Fruit fly (Drosophila melanogaster) whole organism, embryonic: ENCODE measurements around the gene CG32719.

Experiments used
- Abd-B ChIP-seq: fragments of 200-800 bp; sonication (Bioruptor generic); optimal IDR thresholded peaks from 2 replicates; lab custom pipeline; 2018; ENCODE audit warnings: missing biosample characterization, mild to moderate bottlenecking, missing genetic modification characterization, moderate library complexity
- CG10321 ChIP-seq: fragments of 200-800 bp; sonication (Bioruptor generic); IDR thresholded peaks from 2 replicates; pipeline ENCODE4 v1.3.6; 2022; ENCODE audit warnings: missing biosample characterization, missing genetic modification characterization
- CG11093 ChIP-seq: fragments of 200-800 bp; sonication (Bioruptor generic); IDR thresholded peaks from 3 replicates; pipeline ENCODE4 v1.3.6; 2022; ENCODE audit warnings: missing biosample characterization, missing genetic modification characterization
- CG11398 ChIP-seq: fragments of 200-800 bp; sonication (Bioruptor generic); optimal IDR thresholded peaks from 2 replicates; lab custom pipeline; 2016; ENCODE audit warnings: missing biosample characterization, missing genetic modification characterization
- CG12104 ChIP-seq: fragments of 200-800 bp; sonication (Bioruptor generic); optimal IDR thresholded peaks from 3 replicates; lab custom pipeline; 2016; ENCODE audit warnings: missing biosample characterization, missing genetic modification characterization
- CG13424 ChIP-seq: fragments of 200-800 bp; sonication (Bioruptor generic); optimal IDR thresholded peaks from 2 replicates; lab custom pipeline; 2019; ENCODE audit warnings: missing biosample characterization, mild to moderate bottlenecking, missing genetic modification characterization, moderate library complexity
- CG13894 ChIP-seq: fragments of 200-800 bp; sonication (Bioruptor generic); optimal IDR thresholded peaks from 3 replicates; lab custom pipeline; 2018; ENCODE audit warnings: missing biosample characterization, mild to moderate bottlenecking, missing genetic modification characterization, moderate library complexity
- CG17328 ChIP-seq: fragments of 200-800 bp; sonication (Bioruptor generic); IDR thresholded peaks from 2 replicates; pipeline ENCODE4 v1.3.6; 2022; ENCODE audit warnings: missing biosample characterization, missing genetic modification characterization
- CG2712 ChIP-seq: fragments of 200-800 bp; optimal IDR thresholded peaks from 3 replicates; lab custom pipeline; 2019; ENCODE audit warnings: missing biosample characterization, mild to moderate bottlenecking, missing genetic modification characterization, moderate library complexity
- CG3163 ChIP-seq: fragments of 200-800 bp; sonication (Bioruptor generic); optimal IDR thresholded peaks from 3 replicates; lab custom pipeline; 2016; ENCODE audit warnings: missing biosample characterization, missing genetic modification characterization
- CG32532 ChIP-seq: fragments of 200-800 bp; sonication (Bioruptor generic); IDR thresholded peaks from 2 replicates; pipeline ENCODE4 v1.3.6; 2022; ENCODE audit warnings: missing biosample characterization, missing genetic modification characterization
- CG4328 ChIP-seq: fragments of 200-800 bp; sonication (Bioruptor generic); optimal IDR thresholded peaks from 3 replicates; lab custom pipeline; 2017; ENCODE audit warnings: missing biosample characterization, missing genetic modification reagents, missing genetic modification characterization
- CG4360 ChIP-seq: fragments of 200-800 bp; sonication (Bioruptor generic); IDR thresholded peaks from 2 replicates; pipeline ENCODE4 v1.3.6; 2022; ENCODE audit warnings: missing biosample characterization, missing genetic modification characterization
- CG8924 ChIP-seq: fragments of 200-800 bp; optimal IDR thresholded peaks from 3 replicates; lab custom pipeline; 2019; ENCODE audit warnings: missing biosample characterization, mild to moderate bottlenecking, missing genetic modification characterization, moderate library complexity
- CG9609 ChIP-seq: fragments of 200-800 bp; sonication (Bioruptor generic); optimal IDR thresholded peaks from 3 replicates; lab custom pipeline; 2016; ENCODE audit warnings: missing biosample characterization, missing genetic modification characterization
- CG9727 ChIP-seq: fragments of 200-800 bp; sonication (Bioruptor generic); optimal IDR thresholded peaks from 3 replicates; lab custom pipeline; 2017; ENCODE audit warnings: missing biosample characterization, mild to moderate bottlenecking, missing genetic modification characterization
- CG9817 ChIP-seq: fragments of 200-800 bp; sonication (Bioruptor generic); optimal IDR thresholded peaks from 2 replicates; lab custom pipeline; 2018; ENCODE audit warnings: missing biosample characterization, mild to moderate bottlenecking, missing genetic modification characterization, moderate library complexity
- CoRest ChIP-seq: fragments of 200-800 bp; sonication (Bioruptor generic); optimal IDR thresholded peaks from 3 replicates; lab custom pipeline; 2018; ENCODE audit warnings: missing biosample characterization, mild to moderate bottlenecking, missing genetic modification characterization, moderate library complexity
- Deaf1 ChIP-seq: fragments of 200-800 bp; optimal IDR thresholded peaks from 3 replicates; lab custom pipeline; 2019; ENCODE audit warnings: missing biosample characterization, mild to moderate bottlenecking, missing genetic modification characterization, moderate library complexity
- Ets65A ChIP-seq: fragments of 200-800 bp; sonication (Bioruptor generic); peaks from one replicate; lab custom pipeline; 2016; ENCODE audit warnings: missing biosample characterization, missing genetic modification characterization
- MESR4 ChIP-seq: fragments of 200-800 bp; sonication (Bioruptor generic); optimal IDR thresholded peaks from 2 replicates; lab custom pipeline; 2018; ENCODE audit warnings: missing biosample characterization, mild to moderate bottlenecking, missing genetic modification characterization, moderate library complexity
- Mes4 ChIP-seq: fragments of 200-800 bp; sonication (Bioruptor generic); optimal IDR thresholded peaks from 2 replicates; lab custom pipeline; 2016; ENCODE audit warnings: missing biosample characterization, missing genetic modification characterization
- Nf-YB ChIP-seq: fragments of 200-800 bp; sonication (Bioruptor generic); optimal IDR thresholded peaks from 3 replicates; lab custom pipeline; 2019; ENCODE audit warnings: missing biosample characterization, mild to moderate bottlenecking, missing genetic modification characterization, moderate library complexity
- Nf-YC ChIP-seq: fragments of 200-800 bp; optimal IDR thresholded peaks from 3 replicates; lab custom pipeline; 2019; ENCODE audit warnings: missing biosample characterization, mild to moderate bottlenecking, missing genetic modification characterization, moderate library complexity
- Ptx1 ChIP-seq: fragments of 200-800 bp; sonication (Bioruptor generic); IDR thresholded peaks from 2 replicates; pipeline ENCODE4 v1.3.6; 2022; ENCODE audit warnings: missing biosample characterization, missing genetic modification characterization
- Rfx ChIP-seq: fragments of 200-800 bp; sonication (Bioruptor generic); IDR thresholded peaks from 2 replicates; pipeline ENCODE4 v1.3.6; 2022; ENCODE audit warnings: missing biosample characterization, missing genetic modification characterization
- Xrp1 ChIP-seq: fragments of 200-800 bp; sonication (Bioruptor generic); IDR thresholded peaks from 2 replicates; pipeline ENCODE4 v1.3.6; 2022; ENCODE audit warnings: missing biosample characterization, missing genetic modification characterization
- ash1 ChIP-seq: fragments of 200-800 bp; sonication (Bioruptor generic); optimal IDR thresholded peaks from 2 replicates; lab custom pipeline; 2018; ENCODE audit warnings: missing biosample characterization, mild to moderate bottlenecking, missing genetic modification characterization
- dati ChIP-seq: fragments of 200-800 bp; sonication (Bioruptor generic); IDR thresholded peaks from 2 replicates; pipeline ENCODE4 v1.3.6; 2022; ENCODE audit warnings: missing biosample characterization, missing genetic modification characterization
- dm ChIP-seq: fragments of 200-800 bp; sonication (Bioruptor generic); optimal IDR thresholded peaks from 3 replicates; lab custom pipeline; 2016; ENCODE audit warnings: missing biosample characterization, missing genetic modification characterization
- dmrt11E ChIP-seq: fragments of 200-800 bp; sonication (Bioruptor generic); optimal IDR thresholded peaks from 3 replicates; lab custom pipeline; 2018; ENCODE audit warnings: missing biosample characterization, mild to moderate bottlenecking, missing genetic modification characterization, moderate library complexity
- eve ChIP-seq, 2 experiments: fragments of >200 bp; optimal IDR thresholded peaks; 2 replicates each; lab custom pipeline; 2017; ENCODE audit warnings: missing biosample characterization in 2 of 2, missing genetic modification characterization in 2 of 2
- sens ChIP-seq: fragments of 200-800 bp; sonication (Bioruptor generic); peaks from one replicate; lab custom pipeline; 2016; ENCODE audit warnings: missing biosample characterization, missing genetic modification characterization
- sqz ChIP-seq: fragments of 200-800 bp; sonication (Bioruptor generic); optimal IDR thresholded peaks from 3 replicates; lab custom pipeline; 2018; ENCODE audit warnings: missing biosample characterization, mild to moderate bottlenecking, missing genetic modification characterization
- sug ChIP-seq: fragments of 200-800 bp; optimal IDR thresholded peaks from 2 replicates; lab custom pipeline; 2019; ENCODE audit warnings: missing biosample characterization, mild to moderate bottlenecking, missing genetic modification characterization, moderate library complexity
- tgo ChIP-seq: fragments of 200-800 bp; sonication (Bioruptor generic); IDR thresholded peaks from 3 replicates; pipeline ENCODE4 v1.3.6; 2022; ENCODE audit warnings: missing biosample characterization, missing genetic modification characterization
- tup ChIP-seq: fragments of 200-800 bp; sonication (Bioruptor generic); optimal IDR thresholded peaks from 2 replicates; lab custom pipeline; 2016; ENCODE audit warnings: missing biosample characterization, mild to moderate bottlenecking, missing genetic modification characterization, moderate library complexity

The CG32719 gene

DNA sequence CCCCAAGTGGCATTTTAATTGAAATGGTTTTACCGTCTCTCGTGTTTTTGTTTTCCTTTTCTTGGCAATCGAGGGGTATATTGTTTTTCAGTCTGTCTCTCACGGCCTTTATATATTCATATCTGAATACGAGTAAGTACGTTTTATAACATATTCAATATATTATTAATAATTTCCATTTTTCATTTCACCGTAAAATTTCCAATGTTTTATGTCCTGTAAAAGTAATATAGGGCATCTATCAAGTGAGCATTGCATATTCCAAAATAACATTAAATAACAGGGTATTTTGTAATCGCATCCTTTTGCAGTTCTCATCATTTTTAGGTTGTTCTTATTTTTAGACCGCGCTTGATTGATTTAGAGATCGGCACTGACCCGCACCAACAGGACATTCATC lies 21.9 kb upstream of the CG32719 start (continued):
- TF ChIP-seq Nf-YC (tag; lab: Kevin White, UChicago) (no peak), CG12104 (GFP tag; lab: Kevin White, UChicago) (no peak), CG8924 (tag; lab: Kevin White, UChicago) (no peak), ash1 (GFP tag; lab: Kevin White, UChicago) (no peak), Mes4 (no peak), CG11093 (no peak), CG9609 (no peak), CG9727 (peak; percentile 13), CG2712 (tag; lab: Kevin White, UChicago) (peak; percentile 46), CG13424 (tag; lab: Kevin White, UChicago) (no peak)
- TF ChIP-seq, all 482 proteins: peak for 13

DNA sequence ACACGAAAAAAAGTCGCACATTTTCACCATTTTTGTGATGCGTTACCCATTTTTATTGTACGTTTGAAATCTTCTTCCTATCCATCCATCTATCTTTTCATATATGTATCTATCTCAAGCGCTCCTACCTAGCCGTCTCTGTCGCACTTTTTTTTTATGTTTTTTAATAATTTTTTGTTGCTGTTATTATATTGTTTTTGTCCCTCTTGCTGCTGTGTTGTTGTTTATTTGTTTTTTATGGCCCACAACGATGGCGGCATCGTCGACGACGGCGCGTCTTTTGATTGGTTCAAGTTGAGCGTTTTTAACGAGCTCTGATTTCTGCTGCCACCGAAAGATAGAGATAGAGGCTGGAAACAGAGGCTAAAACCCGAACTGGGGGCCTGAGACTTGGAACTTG lies 20.5 kb upstream of the CG32719 start:
- TF ChIP-seq Nf-YC (tag; lab: Kevin White, UChicago): peak; percentile 85
- peak; percentile 31 for TF ChIP-seq Abd-B
- TF ChIP-seq CG13894 (tag; lab: Kevin White, UChicago): peak; percentile 13
- no peak for TF ChIP-seq tgo (GFP tag; lab: Robert Waterston, UW)
- no peak for TF ChIP-seq CG10321 (GFP tag; lab: Robert Waterston, UW)
- peak; percentile 63 for TF ChIP-seq sens (GFP tag; lab: Kevin White, UChicago)
- TF ChIP-seq sqz (GFP tag; lab: Kevin White, UChicago): peak; percentile 58
- peak; percentile 91 for TF ChIP-seq Nf-YB (GFP tag; lab: Kevin White, UChicago)
- TF ChIP-seq Deaf1 (tag; lab: Kevin White, UChicago): peak; percentile 42
- no peak for TF ChIP-seq Rfx
- TF ChIP-seq CG4360 (GFP tag; lab: Robert Waterston, UW): peak; percentile 53; the same call in 1 of the 2 replicates
- TF ChIP-seq, all 482 proteins: peak for 8

DNA sequence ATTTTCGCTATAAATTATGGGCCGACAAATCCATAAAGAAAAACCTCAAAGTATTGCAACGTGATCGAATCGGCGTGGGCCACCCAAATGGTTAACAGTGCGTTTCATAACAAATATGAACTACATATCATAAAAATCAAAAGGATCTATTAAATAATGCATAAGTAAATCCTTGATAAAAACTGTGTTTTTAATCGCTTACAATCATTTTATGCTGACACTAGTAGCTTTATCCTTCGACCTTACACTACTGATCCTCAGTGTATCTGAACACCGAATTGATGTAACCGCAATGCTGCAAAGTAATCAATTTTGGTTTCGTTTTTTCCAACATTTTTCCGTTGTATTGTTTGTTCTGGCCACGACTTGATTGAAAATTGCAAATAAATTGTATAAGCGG lies 14.8 kb upstream of the CG32719 start:
- TF ChIP-seq sens (GFP tag; lab: Kevin White, UChicago) (peak; percentile 44), CG11398 (no peak), CoRest (no peak), CG4328 (no peak), CG17328 (GFP tag; lab: Robert Waterston, UW) (0 out of 2 replicates have a peak, but pooled peaks have one; percentile 26), tup (no peak), CG9817 (tag; lab: Kevin White, UChicago) (no peak), dmrt11E (tag; lab: Kevin White, UChicago) (no peak), Xrp1 (GFP tag; lab: Robert Waterston, UW) (peak; percentile 12; the same call in 1 of the 2 replicates), eve (GFP tag; optimal IDR thresholded peaks at IDR 0.05; lab: Kevin White, UChicago) (no peak), dm (GFP tag; lab: Kevin White, UChicago) (no peak), MESR4 (GFP tag; lab: Kevin White, UChicago) (no peak), CG3163 (GFP tag; lab: Kevin White, UChicago) (no peak), CG32532 (GFP tag; lab: Robert Waterston, UW) (no peak)

DNA sequence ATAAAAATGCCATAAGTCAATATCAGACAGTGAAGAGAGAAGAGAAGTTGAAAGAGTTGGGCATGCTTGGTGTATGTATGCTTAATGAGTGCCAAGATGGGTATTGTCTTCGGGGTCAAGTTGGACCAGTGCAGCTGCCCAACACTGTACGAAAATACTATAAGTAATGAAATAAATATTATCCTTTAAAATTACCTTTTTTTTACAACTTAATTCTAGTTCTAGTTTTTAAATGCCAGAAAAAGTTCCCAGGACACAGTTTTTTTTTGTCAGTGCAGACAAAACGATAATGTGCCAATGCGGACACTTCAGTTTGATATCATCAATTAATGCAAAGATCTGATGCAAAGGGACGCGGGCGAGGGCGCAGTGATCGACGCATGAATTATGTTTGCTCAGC lies 12.9 kb upstream of the CG32719 start:
- 0 out of 2 replicates have a peak, but pooled peaks have one; percentile 10 for TF ChIP-seq Ptx1 (GFP tag; lab: Robert Waterston, UW)
- TF ChIP-seq Ets65A (GFP tag; lab: Kevin White, UChicago): peak; percentile 57
- TF ChIP-seq sens (GFP tag; lab: Kevin White, UChicago): peak; percentile 60
- TF ChIP-seq sug: no peak
- no peak for TF ChIP-seq dati
